Worm (Caenorhabditis elegans): ENCODE measurements around the gene srh-216.

- no peak for TF ChIP-seq dao-5 (tag; optimal IDR thresholded peaks at IDR 0.05)
- no peak for TF ChIP-seq him-1 (tag; optimal IDR thresholded peaks at IDR 0.05)
Measured at ce11 chrV:16802572-16802971, 24.8 kb downstream of the srh-216 start, which contains the start of gene cand-1.

Data from whole organism, L4/young adult.